Fruit fly (Drosophila melanogaster) whole organism, prepupa: Measurements from ENCODE around the gene Cad96Cb.

ENCODE experiments used
- CG10669 ChIP-seq: fragments of 200-800 bp; sonication (Bioruptor generic); optimal IDR thresholded peaks from 3 replicates; lab custom pipeline; 2018; ENCODE audit warnings: missing biosample characterization, mild to moderate bottlenecking, missing genetic modification characterization, moderate library complexity
- CG11762 ChIP-seq: fragments of 200-800 bp; sonication (Bioruptor generic); optimal IDR thresholded peaks from 3 replicates; lab custom pipeline; 2016; ENCODE audit warnings: missing biosample characterization, missing genetic modification characterization; ENCODE audit not compliant: insufficient read depth
- CG11902 ChIP-seq: fragments of 200-800 bp; sonication (Bioruptor generic); optimal IDR thresholded peaks from 3 replicates; lab custom pipeline; 2016; ENCODE audit warnings: missing biosample characterization, missing genetic modification characterization
- CG15336 ChIP-seq: fragments of 200-800 bp; sonication (Bioruptor generic); IDR thresholded peaks from 2 replicates; pipeline ENCODE4 v1.3.6; 2022; ENCODE audit warnings: missing biosample characterization, missing genetic modification characterization
- CG7368 ChIP-seq: fragments of 200-800 bp; sonication (Bioruptor generic); optimal IDR thresholded peaks from 3 replicates; lab custom pipeline; 2016; ENCODE audit warnings: missing biosample characterization, missing genetic modification characterization
- CG8119 ChIP-seq: fragments of 200-800 bp; sonication (Bioruptor generic); IDR thresholded peaks from 3 replicates; pipeline ENCODE4 v1.3.6; 2022; ENCODE audit warnings: missing biosample characterization, missing genetic modification characterization
- CG8319 ChIP-seq: fragments of 200-800 bp; sonication (Bioruptor generic); optimal IDR thresholded peaks from 3 replicates; lab custom pipeline; 2016; ENCODE audit warnings: missing biosample characterization, missing genetic modification characterization
- Lpt ChIP-seq: fragments of 200-800 bp; sonication (Bioruptor generic); optimal IDR thresholded peaks from 3 replicates; lab custom pipeline; 2016; ENCODE audit warnings: missing biosample characterization, missing genetic modification characterization
- Sox14 ChIP-seq: fragments of 200-800 bp; sonication (Bioruptor generic); optimal IDR thresholded peaks from 3 replicates; lab custom pipeline; 2016; ENCODE audit warnings: missing biosample characterization, missing genetic modification characterization
- dsx ChIP-seq: fragments of 200-800 bp; optimal IDR thresholded peaks from 3 replicates; lab custom pipeline; 2019; ENCODE audit warnings: missing biosample characterization, mild to moderate bottlenecking, missing genetic modification characterization, moderate library complexity; ENCODE audit not compliant: poor library complexity, severe bottlenecking
- eg ChIP-seq: fragments of 200-800 bp; sonication (Bioruptor generic); IDR thresholded peaks from 3 replicates; pipeline ENCODE4 v1.3.6; 2022; ENCODE audit warnings: missing biosample characterization, missing genetic modification characterization
- fd59A ChIP-seq: fragments of 200-800 bp; sonication (Bioruptor generic); optimal IDR thresholded peaks from 2 replicates; lab custom pipeline; 2017; ENCODE audit warnings: missing biosample characterization, mild to moderate bottlenecking, missing genetic modification characterization, missing genetic modification reagents

DNA sequence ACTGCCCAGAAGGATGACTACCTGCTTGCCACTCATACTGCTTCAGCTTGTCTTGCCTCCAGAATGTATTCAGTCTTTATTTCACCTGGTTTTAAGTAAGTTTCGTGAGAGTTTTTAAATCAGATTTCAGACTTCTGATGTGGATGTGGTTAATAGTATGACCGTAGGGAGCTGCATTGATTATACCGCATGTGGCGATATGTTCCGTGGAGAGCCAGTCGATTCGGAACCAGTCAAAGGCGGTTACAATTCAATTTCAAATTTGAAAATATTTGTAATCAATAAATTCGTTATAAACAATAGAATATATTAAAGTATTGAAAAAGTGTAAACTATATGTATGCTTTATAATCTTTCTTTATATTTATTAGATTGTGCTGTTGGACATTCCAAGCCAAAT, 3.2 kb upstream of the Cad96Cb start, which contains the start of gene Sil1:
- no peak for TF ChIP-seq CG15336
- TF ChIP-seq fd59A, result no peak
- TF ChIP-seq CG8319 (GFP tag; lab: Kevin White, UChicago), result no peak
- no peak for TF ChIP-seq CG10669 (GFP tag; lab: Kevin White, UChicago)
- no peak for TF ChIP-seq CG11762
- no peak for TF ChIP-seq CG8119
- no peak for TF ChIP-seq CG11902
- TF ChIP-seq dsx (GFP tag; lab: Kevin White, UChicago), result no peak
- TF ChIP-seq Sox14 (GFP tag; lab: Kevin White, UChicago), result no peak
- no peak for TF ChIP-seq eg
- TF ChIP-seq CG7368 (GFP tag; lab: Kevin White, UChicago), result no peak
- TF ChIP-seq Lpt, result no peak
